Worm (Caenorhabditis elegans): ENCODE measurements around the gene srd-29.

Gene srd-29

ce11 chrV:7635469-7635868 is at the start of gene srd-29:
srd-29 (plus strand) TSS chrV:7635769.
- no peak for TF ChIP-seq T22C8.4 (GFP tag; IDR thresholded peaks at IDR 0.05)
- TF ChIP-seq ref-1 (GFP tag; conservative IDR thresholded peaks at IDR 0.05) = no peak
- no peak for TF ChIP-seq tab-1 (GFP tag; IDR thresholded peaks at IDR 0.05)
- no peak for TF ChIP-seq ztf-29 (GFP tag; IDR thresholded peaks at IDR 0.05)

- TF ChIP-seq T22C8.4 (GFP tag; IDR thresholded peaks at IDR 0.05) (no peak), ztf-23 (GFP tag; IDR thresholded peaks at IDR 0.05) (no peak), flt-1 (GFP tag; IDR thresholded peaks at IDR 0.05) (no peak), klf-2 (GFP tag; conservative IDR thresholded peaks at IDR 0.05) (no peak), ref-1 (GFP tag; conservative IDR thresholded peaks at IDR 0.05) (no peak), cog-1 (tag; optimal IDR thresholded peaks at IDR 0.05) (no peak), tab-1 (GFP tag; IDR thresholded peaks at IDR 0.05) (no peak), ztf-29 (GFP tag; IDR thresholded peaks at IDR 0.05) (no peak), med-1 (GFP tag; optimal IDR thresholded peaks at IDR 0.05; ENCODE audit: insufficient read depth) (no peak)
Observed at ce11 chrV:7587637-7588036, 47.9 kb upstream of the srd-29 start, which contains the start of the genes F19F10.11 and C50E3.5. F19F10.11 (minus strand) TSS chrV:7587704. C50E3.5 (plus strand) TSS chrV:7587996.

ce11 chrV:7590454-7590853 is 45.1 kb upstream of the srd-29 start, which contains the start of gene C50E3.6:
C50E3.6 (minus strand) TSS chrV:7590554.
- TF ChIP-seq klf-2 (GFP tag; conservative IDR thresholded peaks at IDR 0.05) (no peak), cog-1 (tag; optimal IDR thresholded peaks at IDR 0.05) (no peak), ref-1 (GFP tag; conservative IDR thresholded peaks at IDR 0.05) (no peak), med-1 (GFP tag; optimal IDR thresholded peaks at IDR 0.05; ENCODE audit: insufficient read depth) (no peak), ztf-29 (GFP tag; IDR thresholded peaks at IDR 0.05) (no peak), flt-1 (GFP tag; IDR thresholded peaks at IDR 0.05) (no peak), T22C8.4 (GFP tag; IDR thresholded peaks at IDR 0.05) (no peak), ztf-23 (GFP tag; IDR thresholded peaks at IDR 0.05) (no peak), tab-1 (GFP tag; IDR thresholded peaks at IDR 0.05) (no peak)

DNA sequence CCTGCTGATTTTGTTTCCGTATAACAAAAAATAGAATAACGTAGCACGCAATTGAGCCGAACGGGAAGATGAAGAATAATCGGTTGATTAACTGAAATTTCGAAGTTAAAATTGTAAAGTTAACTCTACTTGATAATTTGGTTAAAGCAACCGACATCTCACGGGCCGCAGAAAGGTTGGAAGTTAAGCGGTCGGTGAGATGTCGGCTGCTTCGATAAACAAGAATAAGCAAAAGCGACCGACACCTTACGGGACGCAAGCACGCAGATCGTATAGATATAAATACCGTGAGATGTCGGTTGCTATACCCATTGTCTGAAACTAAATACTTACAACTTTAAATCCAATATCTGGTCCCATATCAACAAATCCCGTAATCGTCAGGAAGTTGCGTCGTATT is 40.4 kb upstream of the srd-29 start:
- no peak for TF ChIP-seq klf-2 (GFP tag; conservative IDR thresholded peaks at IDR 0.05)
- no peak for TF ChIP-seq tab-1 (GFP tag; IDR thresholded peaks at IDR 0.05)
- no peak for TF ChIP-seq cog-1 (tag; optimal IDR thresholded peaks at IDR 0.05)
- no peak for TF ChIP-seq ref-1 (GFP tag; conservative IDR thresholded peaks at IDR 0.05)
- TF ChIP-seq ztf-23 (GFP tag; IDR thresholded peaks at IDR 0.05) = no peak
- TF ChIP-seq flt-1 (GFP tag; IDR thresholded peaks at IDR 0.05) = no peak
- no peak for TF ChIP-seq med-1 (GFP tag; optimal IDR thresholded peaks at IDR 0.05; ENCODE audit: insufficient read depth)
- TF ChIP-seq T22C8.4 (GFP tag; IDR thresholded peaks at IDR 0.05) = no peak
- TF ChIP-seq ztf-29 (GFP tag; IDR thresholded peaks at IDR 0.05) = no peak

DNA sequence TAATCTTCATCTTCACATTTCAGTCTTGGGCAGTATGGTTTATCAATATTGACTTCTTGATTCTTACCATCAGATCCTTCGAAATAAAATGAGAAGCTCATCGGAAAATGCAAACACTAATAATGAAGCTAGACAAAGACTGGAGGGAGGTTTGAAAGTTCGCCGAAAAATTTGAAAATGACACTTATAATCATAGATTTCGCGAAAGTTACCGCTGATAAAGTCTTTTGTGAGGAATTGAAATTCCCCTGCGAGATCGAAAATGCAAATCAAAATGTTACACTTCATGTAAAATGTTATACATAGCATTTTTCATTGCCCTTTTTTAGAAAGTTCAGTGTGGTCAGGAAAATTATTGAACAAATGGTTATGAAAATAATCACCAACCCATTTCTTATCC is 37.3 kb upstream of the srd-29 start, which contains the start of gene C50E3.7:
Gene C50E3.7, minus strand, starts transcription at position 101 of the 400 bp plus-strand sequence.
- TF ChIP-seq cog-1 (tag; optimal IDR thresholded peaks at IDR 0.05) = no peak
- TF ChIP-seq ztf-23 (GFP tag; IDR thresholded peaks at IDR 0.05) = no peak
- TF ChIP-seq ref-1 (GFP tag; conservative IDR thresholded peaks at IDR 0.05) = no peak
- no peak for TF ChIP-seq med-1 (GFP tag; optimal IDR thresholded peaks at IDR 0.05; ENCODE audit: insufficient read depth)
- TF ChIP-seq T22C8.4 (GFP tag; IDR thresholded peaks at IDR 0.05) = no peak
- no peak for TF ChIP-seq tab-1 (GFP tag; IDR thresholded peaks at IDR 0.05)
- TF ChIP-seq flt-1 (GFP tag; IDR thresholded peaks at IDR 0.05) = no peak
- TF ChIP-seq klf-2 (GFP tag; conservative IDR thresholded peaks at IDR 0.05) = no peak
- TF ChIP-seq ztf-29 (GFP tag; IDR thresholded peaks at IDR 0.05) = no peak

DNA sequence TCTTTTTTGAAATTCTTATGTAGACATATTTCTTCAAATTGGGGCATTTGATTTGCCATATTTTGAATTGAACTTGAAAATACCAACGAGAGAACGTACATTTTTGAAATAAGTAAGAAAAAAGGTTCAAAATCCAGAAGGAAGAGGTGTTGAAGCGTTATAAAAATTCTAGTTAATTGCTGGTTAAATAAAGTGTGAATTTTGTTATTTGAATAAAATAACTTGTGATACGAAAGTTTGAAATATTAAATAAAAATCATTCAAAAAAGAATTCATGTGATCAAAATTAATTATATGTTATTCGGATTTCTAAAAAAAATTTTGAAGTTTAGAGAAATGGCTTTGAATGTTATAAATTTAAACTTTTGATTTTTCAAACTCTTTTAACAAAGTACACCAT is 35.4 kb upstream of the srd-29 start, which contains the start of gene C50E3.9:
Gene C50E3.9, minus strand, starts transcription at position 101 of the 400 bp plus-strand sequence.
- no peak for TF ChIP-seq tab-1 (GFP tag; IDR thresholded peaks at IDR 0.05)
- no peak for TF ChIP-seq ztf-29 (GFP tag; IDR thresholded peaks at IDR 0.05)
- no peak for TF ChIP-seq ztf-23 (GFP tag; IDR thresholded peaks at IDR 0.05)
- no peak for TF ChIP-seq flt-1 (GFP tag; IDR thresholded peaks at IDR 0.05)
- no peak for TF ChIP-seq T22C8.4 (GFP tag; IDR thresholded peaks at IDR 0.05)
- no peak for TF ChIP-seq med-1 (GFP tag; optimal IDR thresholded peaks at IDR 0.05; ENCODE audit: insufficient read depth)

DNA sequence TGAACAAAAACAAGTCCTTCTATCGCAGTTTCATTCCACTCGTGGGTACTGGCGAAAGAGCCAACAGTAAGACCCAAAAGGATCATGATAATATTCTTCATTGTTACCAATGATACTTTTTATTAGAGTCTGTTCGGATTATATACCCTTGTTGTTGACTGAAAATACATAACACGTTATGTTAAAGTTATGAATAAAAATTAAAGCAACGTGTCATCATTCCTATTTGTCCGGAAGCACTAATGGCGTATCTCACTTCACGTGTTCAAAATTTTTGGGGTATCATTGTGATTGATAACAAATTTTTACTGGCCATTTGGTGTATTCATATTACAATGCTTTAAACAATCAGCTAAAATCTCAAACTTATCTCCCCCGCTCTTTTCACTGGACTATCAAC is 34.1 kb upstream of the srd-29 start, which contains the start of gene scl-26:
Gene scl-26, minus strand, starts transcription at position 101 of the 400 bp plus-strand sequence.
- TF ChIP-seq med-1 (GFP tag; optimal IDR thresholded peaks at IDR 0.05; ENCODE audit: insufficient read depth) (no peak), tab-1 (GFP tag; IDR thresholded peaks at IDR 0.05) (no peak), flt-1 (GFP tag; IDR thresholded peaks at IDR 0.05) (no peak), cog-1 (tag; optimal IDR thresholded peaks at IDR 0.05) (no peak), T22C8.4 (GFP tag; IDR thresholded peaks at IDR 0.05) (no peak), klf-2 (GFP tag; conservative IDR thresholded peaks at IDR 0.05) (no peak), ztf-23 (GFP tag; IDR thresholded peaks at IDR 0.05) (no peak), ref-1 (GFP tag; conservative IDR thresholded peaks at IDR 0.05) (no peak), ztf-29 (GFP tag; IDR thresholded peaks at IDR 0.05) (no peak)

DNA sequence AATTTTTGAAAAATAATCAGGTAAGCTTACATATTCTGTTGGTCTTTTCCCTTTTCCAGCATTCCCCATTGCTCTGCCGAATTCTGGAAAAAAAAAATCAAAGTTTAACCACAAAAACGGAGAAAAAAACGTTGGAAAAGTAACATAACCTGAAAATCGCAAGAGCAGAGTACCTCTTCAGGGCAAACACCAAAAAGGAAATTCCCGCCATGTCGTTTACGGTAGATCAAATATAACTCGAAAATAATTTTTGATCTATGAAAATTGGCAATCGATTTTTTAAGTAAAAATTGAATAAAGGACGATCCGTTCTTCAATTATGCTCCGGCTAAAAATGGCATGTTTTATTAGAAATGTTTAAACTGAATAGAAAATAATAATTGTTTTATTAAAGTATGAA is 32.2 kb upstream of the srd-29 start, which contains the start of gene C50E3.11:
Gene C50E3.11, minus strand, starts transcription at position 83 of the 400 bp plus-strand sequence.
- TF ChIP-seq cog-1 (tag; optimal IDR thresholded peaks at IDR 0.05) (no peak), ztf-23 (GFP tag; IDR thresholded peaks at IDR 0.05) (no peak), tab-1 (GFP tag; IDR thresholded peaks at IDR 0.05) (no peak), ref-1 (GFP tag; conservative IDR thresholded peaks at IDR 0.05) (no peak), klf-2 (GFP tag; conservative IDR thresholded peaks at IDR 0.05) (no peak), flt-1 (GFP tag; IDR thresholded peaks at IDR 0.05) (no peak), med-1 (GFP tag; optimal IDR thresholded peaks at IDR 0.05; ENCODE audit: insufficient read depth) (no peak), T22C8.4 (GFP tag; IDR thresholded peaks at IDR 0.05) (no peak), ztf-29 (GFP tag; IDR thresholded peaks at IDR 0.05) (no peak)

ce11 chrV:7604858-7605257 is 30.7 kb upstream of the srd-29 start, which contains the start of gene clec-213:
clec-213 (plus strand) TSS chrV:7605158.
- no peak for TF ChIP-seq ztf-29 (GFP tag; IDR thresholded peaks at IDR 0.05)
- no peak for TF ChIP-seq med-1 (GFP tag; optimal IDR thresholded peaks at IDR 0.05; ENCODE audit: insufficient read depth)
- TF ChIP-seq cog-1 (tag; optimal IDR thresholded peaks at IDR 0.05) = no peak
- TF ChIP-seq flt-1 (GFP tag; IDR thresholded peaks at IDR 0.05) = no peak
- TF ChIP-seq T22C8.4 (GFP tag; IDR thresholded peaks at IDR 0.05) = no peak
- no peak for TF ChIP-seq ref-1 (GFP tag; conservative IDR thresholded peaks at IDR 0.05)
- no peak for TF ChIP-seq ztf-23 (GFP tag; IDR thresholded peaks at IDR 0.05)
- TF ChIP-seq klf-2 (GFP tag; conservative IDR thresholded peaks at IDR 0.05) = no peak
- no peak for TF ChIP-seq tab-1 (GFP tag; IDR thresholded peaks at IDR 0.05)
